Worm (Caenorhabditis elegans) whole organism, young adult: ENCODE results near the gene C02F5.5.

Experiments used
- F55B11.4 ChIP-seq: sonication (generic microtip); optimal IDR thresholded peaks from 2 replicates; lab custom pipeline; 2016; ENCODE audit warnings: missing compliant biosample characterization, missing genetic modification characterization, borderline replicate concordance; ENCODE audit not compliant: insufficient read depth
- ama-1 ChIP-seq, 3 experiments: fragments of 150-350 bp in 1 of 3; sonication (generic microtip) in 2 of 3; optimal IDR thresholded peaks; 2 replicates each; lab custom pipeline; 2014 to 2018; ENCODE audit warnings: missing biosample characterization in 2 of 3, missing genetic modification characterization in 2 of 3, missing genetic modification reagents in 2 of 3
- bed-2 ChIP-seq: fragments of 200-800 bp; sonication (Bioruptor generic); IDR thresholded peaks from 2 replicates; pipeline ENCODE4 v1.3.6; 2022; ENCODE audit warnings: missing genetic modification reagents, missing genetic modification characterization, missing compliant biosample characterization
- egl-44 ChIP-seq: fragments of 200-800 bp; sonication (Bioruptor generic); IDR thresholded peaks from 2 replicates; pipeline ENCODE4 v1.3.6; 2022; ENCODE audit warnings: missing genetic modification reagents, missing genetic modification characterization, missing compliant biosample characterization
- nfya-1 ChIP-seq: sonication (generic microtip); optimal IDR thresholded peaks from 2 replicates; lab custom pipeline; 2017; ENCODE audit warnings: antibody characterized with exemption, missing compliant biosample characterization, missing genetic modification characterization, borderline replicate concordance; ENCODE audit not compliant: insufficient read depth
- unc-62 ChIP-seq: fragments of 150-350 bp; optimal IDR thresholded peaks from 2 replicates; lab custom pipeline; 2014; ENCODE audit warnings: missing biosample characterization, missing genetic modification reagents, missing genetic modification characterization

DNA sequence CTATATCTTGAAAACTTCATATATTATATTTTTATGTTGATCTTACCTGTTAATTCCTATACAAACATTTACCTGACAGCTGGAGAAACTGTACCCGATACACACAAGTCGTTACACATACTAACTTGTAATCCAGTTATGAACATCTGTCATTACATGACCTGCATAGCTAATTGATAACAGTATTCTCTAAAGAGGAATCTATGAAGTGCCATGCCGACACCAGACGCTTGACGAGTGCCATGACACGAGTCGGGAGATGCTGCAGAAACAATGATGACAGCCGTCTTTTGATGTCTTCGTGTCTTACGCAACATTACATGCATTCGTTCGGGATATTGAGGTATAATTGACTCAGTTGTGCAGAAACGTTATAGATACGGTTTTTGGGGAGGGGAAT, 15.9 kb upstream of the C02F5.5 start:
- TF ChIP-seq ama-1 (optimal IDR thresholded peaks at IDR 0.05; lab: Kevin White, UChicago), result no peak
- TF ChIP-seq ama-1 (GFP tag; optimal IDR thresholded peaks at IDR 0.05; lab: Kevin White, UChicago), result no peak
- no peak for TF ChIP-seq egl-44 (GFP tag; lab: Robert Waterston, UW)
- TF ChIP-seq F55B11.4 (tag; lab: Kevin White, UChicago), result no peak
- TF ChIP-seq unc-62 (GFP tag; lab: Kevin White, UChicago), result no peak
- TF ChIP-seq nfya-1, result no peak
- no peak for TF ChIP-seq bed-2 (GFP tag; lab: Robert Waterston, UW)
